Worm (Caenorhabditis elegans) whole organism, L1 larva: ENCODE results near the gene alg-4.
A peak's percentile ranks its signal among the peaks of the same experiment; 100 is the strongest.

Source experiments
- blmp-1 ChIP-seq: fragments of 150-350 bp; optimal IDR thresholded peaks from 2 replicates; lab custom pipeline; 2014; ENCODE audit warnings: missing biosample characterization, missing genetic modification characterization
- ces-1 ChIP-seq: fragments of 150-350 bp; optimal IDR thresholded peaks from 2 replicates; lab custom pipeline; 2014; ENCODE audit warnings: missing biosample characterization, missing genetic modification reagents, missing genetic modification characterization
- dpl-1 ChIP-seq, 3 experiments: fragments of 150-350 bp in 2 of 3; sonication (generic microtip) in 1 of 3; optimal IDR thresholded peaks; 2 replicates each; lab custom pipeline; 2014 to 2017; ENCODE audit warnings: missing biosample characterization in 3 of 3, missing genetic modification characterization in 3 of 3, missing genetic modification reagents in 3 of 3
- efl-1 ChIP-seq, 4 experiments: fragments of 150-350 bp; optimal IDR thresholded peaks in 3 of 4; peaks in 1 of 4; 1 replicate in 1 of 4; 2 replicates in 3 of 4; lab custom pipeline; 2014; ENCODE audit warnings: missing biosample characterization in 2 of 4, missing genetic modification characterization in 2 of 4, missing genetic modification reagents in 2 of 4
- elt-3 ChIP-seq, 6 experiments: fragments of 150-350 bp in 1 of 6; sonication (generic microtip); optimal IDR thresholded peaks; 2 replicates each; lab custom pipeline; 2017 to 2018; ENCODE audit warnings: missing biosample characterization in 6 of 6, missing genetic modification characterization in 6 of 6, inconsistent platforms in 1 of 6
- fkh-10 ChIP-seq: sonication (generic microtip); optimal IDR thresholded peaks from 2 replicates; lab custom pipeline; 2017; ENCODE audit warnings: missing biosample characterization, missing genetic modification reagents, missing genetic modification characterization
- grh-1 ChIP-seq: fragments of 200-800 bp; sonication (Bioruptor generic); IDR thresholded peaks from 2 replicates; pipeline ENCODE4 v1.3.6; 2022; ENCODE audit warnings: missing genetic modification reagents, missing genetic modification characterization, missing compliant biosample characterization
- hlh-4 ChIP-seq: sonication (generic microtip); optimal IDR thresholded peaks from 2 replicates; lab custom pipeline; 2016; ENCODE audit warnings: mild to moderate bottlenecking, missing genetic modification characterization, missing compliant biosample characterization
- irx-1 ChIP-seq: sonication (generic microtip); optimal IDR thresholded peaks from 2 replicates; lab custom pipeline; 2016; ENCODE audit warnings: missing genetic modification characterization, missing compliant biosample characterization
- lin-14 ChIP-seq: fragments of 200-800 bp; sonication (Bioruptor generic); optimal IDR thresholded peaks from 2 replicates; lab custom pipeline; 2018; ENCODE audit warnings: mild to moderate bottlenecking, missing genetic modification characterization, moderate library complexity, missing compliant biosample characterization
- lin-35 ChIP-seq, 2 experiments: fragments of 150-350 bp; optimal IDR thresholded peaks; 2 replicates each; lab custom pipeline; 2014; ENCODE audit warnings: missing biosample characterization in 2 of 2, missing genetic modification characterization in 2 of 2, missing genetic modification reagents in 2 of 2
- lir-3 ChIP-seq: sonication (generic microtip); optimal IDR thresholded peaks from 2 replicates; lab custom pipeline; 2016; ENCODE audit warnings: mild to moderate bottlenecking, missing genetic modification characterization, moderate library complexity, missing compliant biosample characterization; ENCODE audit not compliant: poor library complexity
- lsy-2 ChIP-seq, 2 experiments: fragments of 150-350 bp; optimal IDR thresholded peaks; 2 replicates each; lab custom pipeline; 2014; ENCODE audit warnings: missing biosample characterization in 2 of 2, missing genetic modification characterization in 2 of 2
- mep-1 ChIP-seq: fragments of 150-350 bp; optimal IDR thresholded peaks from 2 replicates; lab custom pipeline; 2014; ENCODE audit warnings: missing biosample characterization, missing genetic modification characterization
- nhr-11 ChIP-seq: fragments of 150-350 bp; optimal IDR thresholded peaks from 2 replicates; lab custom pipeline; 2014; ENCODE audit warnings: missing biosample characterization, missing genetic modification characterization
- nhr-20 ChIP-seq: sonication (generic microtip); optimal IDR thresholded peaks from 2 replicates; lab custom pipeline; 2016; ENCODE audit warnings: mild to moderate bottlenecking, missing genetic modification characterization, missing compliant biosample characterization
- nhr-237 ChIP-seq: fragments of 150-350 bp; optimal IDR thresholded peaks from 2 replicates; lab custom pipeline; 2014; ENCODE audit warnings: missing biosample characterization, missing genetic modification characterization
- nhr-71 ChIP-seq: sonication (generic microtip); optimal IDR thresholded peaks from 2 replicates; lab custom pipeline; 2016; ENCODE audit warnings: mild to moderate bottlenecking, missing genetic modification characterization, moderate library complexity, missing compliant biosample characterization
- nhr-85 ChIP-seq: sonication (generic microtip); peaks from one replicate; lab custom pipeline; 2016; ENCODE audit warnings: missing genetic modification characterization, inconsistent platforms, missing compliant biosample characterization
- nhr-90 ChIP-seq: sonication (generic microtip); optimal IDR thresholded peaks from 2 replicates; lab custom pipeline; 2016; ENCODE audit warnings: mild to moderate bottlenecking, missing genetic modification characterization, missing compliant biosample characterization; ENCODE audit not compliant: poor library complexity
- rnt-1 ChIP-seq: sonication (generic microtip); optimal IDR thresholded peaks from 2 replicates; lab custom pipeline; 2016; ENCODE audit warnings: mild to moderate bottlenecking, missing genetic modification characterization, moderate library complexity, missing compliant biosample characterization
- skn-1 ChIP-seq: fragments of 150-350 bp; optimal IDR thresholded peaks from 2 replicates; lab custom pipeline; 2014; ENCODE audit warnings: missing biosample characterization, missing genetic modification characterization
- snpc-4 ChIP-seq: fragments of 150-350 bp; optimal IDR thresholded peaks from 2 replicates; lab custom pipeline; 2014; ENCODE audit warnings: missing biosample characterization, missing genetic modification characterization
- snu-23 ChIP-seq: sonication (generic microtip); optimal IDR thresholded peaks from 2 replicates; lab custom pipeline; 2016; ENCODE audit warnings: missing genetic modification characterization, missing compliant biosample characterization
- sptf-1 ChIP-seq: fragments of 150-350 bp; optimal IDR thresholded peaks from 2 replicates; lab custom pipeline; 2014; ENCODE audit warnings: missing biosample characterization, missing genetic modification characterization
- sup-37 ChIP-seq: fragments of 200-800 bp; sonication (Bioruptor generic); optimal IDR thresholded peaks from 2 replicates; lab custom pipeline; 2018; ENCODE audit warnings: mild to moderate bottlenecking, missing genetic modification characterization, missing compliant biosample characterization
- swsn-7 ChIP-seq: sonication (generic microtip); optimal IDR thresholded peaks from 2 replicates; lab custom pipeline; 2016; ENCODE audit warnings: missing genetic modification characterization, missing compliant biosample characterization
- tbx-2 ChIP-seq: sonication (generic microtip); optimal IDR thresholded peaks from 2 replicates; lab custom pipeline; 2016; ENCODE audit warnings: missing genetic modification characterization, missing compliant biosample characterization
- unc-130 ChIP-seq: fragments of 150-350 bp; optimal IDR thresholded peaks from 2 replicates; lab custom pipeline; 2017; ENCODE audit warnings: missing biosample characterization, missing genetic modification characterization, inconsistent platforms
- unc-86 ChIP-seq: sonication (generic microtip); optimal IDR thresholded peaks from 2 replicates; lab custom pipeline; 2016; ENCODE audit warnings: missing genetic modification characterization, missing compliant biosample characterization
- zag-1 ChIP-seq: fragments of 150-350 bp; optimal IDR thresholded peaks from 2 replicates; lab custom pipeline; 2014; ENCODE audit warnings: missing biosample characterization, missing genetic modification characterization
- ztf-11 ChIP-seq, 2 experiments: sonication (generic microtip); optimal IDR thresholded peaks; 2 replicates each; lab custom pipeline; 2016 to 2017; ENCODE audit warnings: missing genetic modification characterization in 2 of 2, missing biosample characterization in 1 of 2, missing compliant biosample characterization in 1 of 2
- ztf-4 ChIP-seq: fragments of 150-350 bp; optimal IDR thresholded peaks from 2 replicates; lab custom pipeline; 2014; ENCODE audit warnings: missing biosample characterization, missing genetic modification characterization

The alg-4 gene

ce11 chrIII:9908769-9909168 lies 17.5 kb upstream of the alg-4 start:
- TF ChIP-seq nhr-85 (peak; percentile 93), nhr-71 (tag; lab: Kevin White, UChicago) (peak; percentile 49), mep-1 (tag; lab: Kevin White, UChicago) (peak; percentile 27), blmp-1 (tag; lab: Kevin White, UChicago) (peak; percentile 41), lin-14 (GFP tag; lab: Kevin White, UChicago) (peak; percentile 60), snu-23 (peak; percentile 50), tbx-2 (tag; lab: Kevin White, UChicago) (peak; percentile 8), nhr-237 (tag; lab: Kevin White, UChicago) (no peak), skn-1 (tag; lab: Kevin White, UChicago) (peak; percentile 4), ztf-11 (tag; optimal IDR thresholded peaks at IDR 0.05; lab: Kevin White, UChicago) (no peak), nhr-20 (tag; lab: Kevin White, UChicago) (peak; percentile 52), elt-3 (tag; optimal IDR thresholded peaks at IDR 0.05; lab: Kevin White, UChicago) (peak in 1 of 6 experiments; percentile 36), unc-130 (tag; lab: Kevin White, UChicago) (no peak), lir-3 (tag; lab: Kevin White, UChicago) (no peak), snpc-4 (tag; lab: Kevin White, UChicago) (no peak), dpl-1 (GFP tag; optimal IDR thresholded peaks at IDR 0.05; lab: Kevin White, UChicago) (peak in 1 of 3 experiments; percentile 16), lin-35 (GFP tag; optimal IDR thresholded peaks at IDR 0.05; lab: Kevin White, UChicago) (peak in 1 of 2 experiments; percentile 69), nhr-90 (peak; percentile 25)

ce11 chrIII:9907574-9907973 lies 16.4 kb upstream of the alg-4 start:
- TF ChIP-seq nhr-20 (tag; lab: Kevin White, UChicago) (peak; percentile 27), nhr-71 (tag; lab: Kevin White, UChicago) (peak; percentile 23), lin-14 (GFP tag; lab: Kevin White, UChicago) (peak; percentile 58), grh-1 (GFP tag; lab: Robert Waterston, UW) (peak; percentile 72), unc-86 (tag; lab: Kevin White, UChicago) (no peak), ztf-4 (tag; lab: Kevin White, UChicago) (no peak), lsy-2 (tag; optimal IDR thresholded peaks at IDR 0.05; lab: Kevin White, UChicago) (peak in 1 of 2 experiments; percentile 32), blmp-1 (tag; lab: Kevin White, UChicago) (peak; percentile 41), hlh-4 (tag; lab: Kevin White, UChicago) (no peak), sptf-1 (tag; lab: Kevin White, UChicago) (no peak), nhr-85 (peak; percentile 50), snu-23 (peak; percentile 30)
- TF ChIP-seq, all 84 proteins: peak for 8

ce11 chrIII:9905307-9905706 lies 14.1 kb upstream of the alg-4 start:
- TF ChIP-seq fkh-10 (GFP tag; lab: Kevin White, UChicago) (peak; percentile 65), efl-1 (optimal IDR thresholded peaks at IDR 0.05; lab: Kevin White, UChicago) (peak in 1 of 2 experiments; percentile 1), efl-1 (GFP tag; optimal IDR thresholded peaks at IDR 0.05 in 1 of 2; lab: Kevin White, UChicago) (peak in 1 of 2 experiments; percentile 80), nhr-71 (tag; lab: Kevin White, UChicago) (peak; percentile 16), swsn-7 (tag; lab: Kevin White, UChicago) (peak; percentile 20), lin-35 (GFP tag; optimal IDR thresholded peaks at IDR 0.05; lab: Kevin White, UChicago) (peak in 1 of 2 experiments; percentile 13), nhr-11 (tag; lab: Kevin White, UChicago) (no peak), nhr-85 (no peak), lin-14 (GFP tag; lab: Kevin White, UChicago) (peak; percentile 89), zag-1 (tag; lab: Kevin White, UChicago) (no peak), irx-1 (tag; lab: Kevin White, UChicago) (no peak), ces-1 (GFP tag; lab: Kevin White, UChicago) (peak; percentile 74), lsy-2 (tag; optimal IDR thresholded peaks at IDR 0.05; lab: Kevin White, UChicago) (peak; percentile 8 to 27), lir-3 (tag; lab: Kevin White, UChicago) (no peak), rnt-1 (tag; lab: Kevin White, UChicago) (peak; percentile 34), sup-37 (GFP tag; lab: Kevin White, UChicago) (no peak)
- TF ChIP-seq, all 84 proteins: peak for 9
